Worm (Caenorhabditis elegans) whole organism, L1 larva: Measurements from ENCODE around the gene aexr-2.

ENCODE experiments used
- egl-27 ChIP-seq, 2 experiments: fragments of 150-350 bp in 1 of 2; sonication (generic microtip); optimal IDR thresholded peaks; 3 replicates each; lab custom pipeline; 2017 to 2018; ENCODE audit warnings: missing biosample characterization in 2 of 2, missing genetic modification characterization in 2 of 2, missing genetic modification reagents in 2 of 2
- nhr-237 ChIP-seq: fragments of 150-350 bp; optimal IDR thresholded peaks from 2 replicates; lab custom pipeline; 2014; ENCODE audit warnings: missing biosample characterization, missing genetic modification characterization

ce11 chrX:6665129-6665858 is 34.0 kb upstream of the aexr-2 start:
- TF ChIP-seq nhr-237 (tag; lab: Kevin White, UChicago) = no peak
- no peak for TF ChIP-seq egl-27 (tag; optimal IDR thresholded peaks at IDR 0.05; lab: Kevin White, UChicago)
